Fruit fly (Drosophila melanogaster): ENCODE data around the gene ABCB7.

Gene ABCB7

DNA sequence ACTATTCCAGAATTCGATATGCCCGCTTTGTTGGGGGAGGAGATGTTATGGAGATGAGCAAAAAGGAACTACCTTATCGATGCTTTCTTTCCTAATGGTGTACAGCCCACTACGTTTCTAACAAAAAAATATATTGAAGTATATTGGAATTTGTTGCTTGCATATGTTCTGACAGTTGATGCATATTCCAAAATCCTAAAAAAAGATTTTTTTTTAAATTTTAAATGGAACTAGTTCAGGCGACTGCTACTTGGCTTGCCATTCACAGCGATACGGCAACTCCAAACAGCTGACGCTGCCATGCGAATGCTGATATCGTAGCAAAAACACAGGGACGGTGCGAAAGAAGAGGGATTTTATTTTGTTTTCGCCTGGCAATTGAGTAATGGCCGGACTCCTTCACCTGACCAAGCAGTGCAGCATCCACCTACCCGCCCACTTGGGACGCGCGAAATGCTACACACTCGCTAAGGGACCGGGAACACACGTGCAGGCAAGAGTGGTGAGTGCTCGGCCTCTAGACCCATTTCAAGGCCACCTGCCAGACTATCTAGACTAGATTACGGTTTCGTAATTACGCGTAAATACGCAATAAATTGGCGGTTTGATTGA, at the start of gene ABCB7, which contains the start of the genes CG13926 and CG33230:
Gene ABCB7, plus strand, starts transcription at position 299 of the 612 bp plus-strand sequence.
Gene CG13926, minus strand, starts transcription at position 43 of the 612 bp plus-strand sequence.
Gene CG33230, plus strand, starts transcription at position 299 of the 612 bp plus-strand sequence.
- no peak for TF ChIP-seq usp (GFP tag; optimal IDR thresholded peaks at IDR 0.05)
- TF ChIP-seq psq (optimal IDR thresholded peaks at IDR 0.05): no peak
- no peak for TF ChIP-seq Dll (optimal IDR thresholded peaks at IDR 0.05)
- TF ChIP-seq EcR (GFP tag; optimal IDR thresholded peaks at IDR 0.05): no peak
- no peak for TF ChIP-seq pan (optimal IDR thresholded peaks at IDR 0.05)
- no peak for TF ChIP-seq CG8478 (optimal IDR thresholded peaks at IDR 0.05)

- no peak for TF ChIP-seq CG8478 (optimal IDR thresholded peaks at IDR 0.05)
- no peak for TF ChIP-seq EcR (GFP tag; optimal IDR thresholded peaks at IDR 0.05)
- no peak for TF ChIP-seq pan (optimal IDR thresholded peaks at IDR 0.05)
- TF ChIP-seq usp (GFP tag; optimal IDR thresholded peaks at IDR 0.05): no peak
- TF ChIP-seq psq (optimal IDR thresholded peaks at IDR 0.05): no peak
- no peak for TF ChIP-seq Dll (optimal IDR thresholded peaks at IDR 0.05)
Observed at dm6 chr3L:1569162-1569965, 48.9 kb upstream of the ABCB7 start, which contains the start of gene Tmep. Gene Tmep (plus strand): TSS chr3L:1569181.

DNA sequence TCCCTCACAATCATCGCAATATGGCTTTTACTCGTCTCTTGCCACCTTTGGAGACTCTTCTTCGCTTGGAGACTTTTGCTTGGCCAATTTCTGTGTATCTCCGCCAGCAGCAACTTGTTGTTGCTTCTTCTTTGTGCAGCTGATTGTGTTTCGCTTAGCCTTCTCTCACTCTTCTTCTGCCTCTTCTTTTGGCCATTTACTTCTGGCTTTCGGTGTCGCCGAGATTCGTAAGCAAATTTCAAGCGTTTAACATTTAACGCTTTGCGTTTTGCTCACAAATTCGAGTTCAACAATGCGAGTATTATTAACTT, 48.3 kb upstream of the ABCB7 start:
- TF ChIP-seq psq (optimal IDR thresholded peaks at IDR 0.05) (no peak), pan (optimal IDR thresholded peaks at IDR 0.05) (no peak), CG8478 (optimal IDR thresholded peaks at IDR 0.05) (no peak), Dll (optimal IDR thresholded peaks at IDR 0.05) (no peak), EcR (GFP tag; optimal IDR thresholded peaks at IDR 0.05) (no peak), usp (GFP tag; optimal IDR thresholded peaks at IDR 0.05) (no peak)

- TF ChIP-seq psq (optimal IDR thresholded peaks at IDR 0.05) (no peak), EcR (GFP tag; optimal IDR thresholded peaks at IDR 0.05) (no peak), usp (GFP tag; optimal IDR thresholded peaks at IDR 0.05) (no peak), Dll (optimal IDR thresholded peaks at IDR 0.05) (no peak), pan (optimal IDR thresholded peaks at IDR 0.05) (no peak), CG8478 (optimal IDR thresholded peaks at IDR 0.05) (no peak)
Observed at dm6 chr3L:1571077-1571476, 47.1 kb upstream of the ABCB7 start.

DNA sequence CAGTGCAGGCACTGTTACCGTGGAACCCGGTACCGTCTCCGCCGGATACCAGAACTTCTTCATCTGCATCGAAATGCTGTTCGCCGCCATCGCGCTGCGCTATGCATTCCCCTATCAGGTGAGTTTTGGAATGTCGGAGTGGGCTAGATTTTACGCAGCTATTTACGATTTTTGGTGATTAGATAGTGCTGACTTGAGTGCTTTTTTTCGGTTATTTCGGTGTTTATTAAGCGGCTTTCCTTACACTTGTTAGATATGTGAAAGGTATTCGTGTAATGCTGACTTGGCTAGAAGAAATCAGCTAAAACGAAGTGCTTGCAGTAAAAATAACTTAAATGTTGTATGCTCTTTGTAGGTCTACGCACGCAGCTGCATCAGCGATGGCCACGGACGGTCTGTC, 45.0 kb upstream of the ABCB7 start:
- TF ChIP-seq pan (optimal IDR thresholded peaks at IDR 0.05) (no peak), CG8478 (optimal IDR thresholded peaks at IDR 0.05) (no peak), Dll (optimal IDR thresholded peaks at IDR 0.05) (no peak), EcR (GFP tag; optimal IDR thresholded peaks at IDR 0.05) (no peak), psq (optimal IDR thresholded peaks at IDR 0.05) (no peak), usp (GFP tag; optimal IDR thresholded peaks at IDR 0.05) (no peak)

- no peak for TF ChIP-seq usp (GFP tag; optimal IDR thresholded peaks at IDR 0.05)
Observed at dm6 chr3L:1575731-1576376, 42.4 kb upstream of the ABCB7 start.

DNA sequence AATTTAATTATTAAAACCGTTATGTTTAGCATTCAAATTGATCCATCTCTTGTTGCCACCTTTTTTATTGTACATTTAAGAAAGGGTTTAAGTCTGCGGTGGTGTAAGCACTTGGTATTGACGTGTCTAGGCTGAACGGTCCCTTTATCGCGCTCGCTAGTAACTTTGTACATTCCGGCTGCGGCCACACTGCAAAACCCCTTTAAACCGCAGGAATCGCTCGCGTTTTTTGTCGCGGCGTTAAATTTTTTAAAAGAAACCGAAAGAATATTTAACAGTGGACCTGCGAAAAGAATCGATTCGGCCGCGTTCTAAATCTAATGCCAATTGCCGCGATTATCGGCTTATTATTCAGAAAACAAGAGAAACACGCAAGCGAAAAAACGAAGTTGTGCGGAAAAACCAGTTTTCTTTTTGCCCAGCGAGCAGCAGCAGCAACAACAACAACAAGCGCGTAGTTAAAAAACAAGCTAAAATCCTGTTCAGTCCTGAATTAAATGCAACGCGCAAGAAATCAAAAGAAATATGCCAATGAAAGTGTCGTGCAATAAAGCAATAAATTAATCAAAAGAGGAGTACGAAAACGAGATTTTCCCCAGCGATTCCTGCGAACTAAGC, 41.6 kb upstream of the ABCB7 start, which contains the start of gene CG13917:
Gene CG13917, plus strand, starts transcription at position 211 of the 618 bp plus-strand sequence.
- TF ChIP-seq CG8478 (optimal IDR thresholded peaks at IDR 0.05) (no peak), psq (optimal IDR thresholded peaks at IDR 0.05) (no peak), Dll (optimal IDR thresholded peaks at IDR 0.05) (no peak), usp (GFP tag; optimal IDR thresholded peaks at IDR 0.05) (no peak), EcR (GFP tag; optimal IDR thresholded peaks at IDR 0.05) (no peak), pan (optimal IDR thresholded peaks at IDR 0.05) (no peak)

dm6 chr3L:1577338-1577737, 40.9 kb upstream of the ABCB7 start:
- TF ChIP-seq psq (optimal IDR thresholded peaks at IDR 0.05) (no peak), usp (GFP tag; optimal IDR thresholded peaks at IDR 0.05) (no peak), pan (optimal IDR thresholded peaks at IDR 0.05) (no peak), EcR (GFP tag; optimal IDR thresholded peaks at IDR 0.05) (no peak), Dll (optimal IDR thresholded peaks at IDR 0.05) (no peak), CG8478 (optimal IDR thresholded peaks at IDR 0.05) (no peak)

- TF ChIP-seq CG8478 (optimal IDR thresholded peaks at IDR 0.05) (no peak), Dll (optimal IDR thresholded peaks at IDR 0.05) (no peak), psq (optimal IDR thresholded peaks at IDR 0.05) (no peak), usp (GFP tag; optimal IDR thresholded peaks at IDR 0.05) (no peak), EcR (GFP tag; optimal IDR thresholded peaks at IDR 0.05) (no peak), pan (optimal IDR thresholded peaks at IDR 0.05) (no peak)
Observed at dm6 chr3L:1578391-1578948, 39.7 kb upstream of the ABCB7 start.

DNA sequence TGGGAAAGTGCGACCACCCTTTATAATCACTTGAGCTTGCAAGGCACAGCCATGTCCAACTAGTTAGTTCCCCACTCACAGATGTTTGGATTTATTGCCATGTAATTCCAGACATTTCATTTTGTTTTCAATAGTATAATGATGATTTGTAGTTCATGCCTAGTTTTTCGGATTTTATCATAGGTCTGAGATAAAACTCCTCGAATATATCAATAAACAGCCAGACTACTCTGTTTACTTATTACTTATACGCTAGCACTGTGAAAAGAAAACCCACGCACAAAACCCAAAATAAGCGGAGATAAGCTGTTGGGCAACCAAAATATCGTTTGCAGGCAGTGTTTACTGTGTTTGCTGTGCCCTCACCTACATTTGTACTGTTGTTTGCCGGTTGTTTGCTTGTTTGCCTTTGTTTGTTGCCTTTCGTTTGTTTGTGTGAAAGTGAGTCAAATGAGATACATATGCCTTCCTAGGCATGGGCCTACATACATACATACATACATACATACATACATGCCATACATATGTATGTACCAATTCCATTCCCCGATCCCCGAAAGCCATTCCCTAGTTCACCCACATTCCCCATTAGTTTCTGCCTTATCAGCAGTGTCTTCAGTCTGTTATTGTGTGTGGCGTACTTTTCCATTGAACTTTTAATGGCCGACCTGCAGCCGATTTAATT, 38.9 kb upstream of the ABCB7 start:
- TF ChIP-seq Dll (optimal IDR thresholded peaks at IDR 0.05) (no peak), psq (optimal IDR thresholded peaks at IDR 0.05) (no peak)

DNA sequence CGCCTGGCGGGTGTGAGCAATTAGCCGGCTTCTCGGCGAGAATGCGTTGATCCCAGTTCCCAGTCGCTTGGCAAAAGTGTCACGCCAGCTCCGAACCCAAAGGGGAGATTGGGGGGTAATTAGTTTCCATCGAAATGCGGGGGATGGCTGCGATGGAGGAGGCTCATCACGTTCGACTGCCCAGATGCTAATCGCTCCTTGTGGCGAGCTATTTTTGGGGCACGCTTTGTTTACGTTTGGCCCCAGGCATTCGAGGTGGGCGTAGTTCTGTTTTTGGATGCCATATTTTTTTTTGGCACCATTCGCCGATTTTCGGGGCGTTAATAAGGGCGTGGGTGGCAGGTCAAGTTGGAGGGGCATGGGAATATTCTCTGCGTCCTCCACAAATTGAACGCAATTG, 38.0 kb upstream of the ABCB7 start:
- no peak for TF ChIP-seq psq (optimal IDR thresholded peaks at IDR 0.05)
- TF ChIP-seq usp (GFP tag; optimal IDR thresholded peaks at IDR 0.05): no peak
- no peak for TF ChIP-seq Dll (optimal IDR thresholded peaks at IDR 0.05)

All from whole organism.